Worm (Caenorhabditis elegans) whole organism, early embryonic: Measurements from ENCODE around the gene F53A9.9.

Source experiments
- B0310.2 ChIP-seq: sonication (generic microtip); optimal IDR thresholded peaks from 2 replicates; lab custom pipeline; 2016; ENCODE audit warnings: mild to moderate bottlenecking, missing genetic modification characterization, missing compliant biosample characterization
- F13C5.2 ChIP-seq: sonication (generic microtip); optimal IDR thresholded peaks from 2 replicates; lab custom pipeline; 2017; ENCODE audit warnings: mild to moderate bottlenecking, missing genetic modification characterization, inconsistent platforms, missing compliant biosample characterization
- aly-1 ChIP-seq: sonication (generic microtip); optimal IDR thresholded peaks from 2 replicates; lab custom pipeline; 2016; ENCODE audit warnings: missing genetic modification characterization, missing compliant biosample characterization
- ama-1 ChIP-seq: fragments of 150-350 bp; optimal IDR thresholded peaks from 2 replicates; lab custom pipeline; 2014
- flt-1 ChIP-seq: fragments of 200-800 bp; sonication (Bioruptor generic); IDR thresholded peaks from 2 replicates; pipeline ENCODE4 v1.3.6; 2022; ENCODE audit warnings: missing genetic modification characterization, missing compliant biosample characterization
- hmbx-1 ChIP-seq: sonication (generic microtip); optimal IDR thresholded peaks from 2 replicates; lab custom pipeline; 2016; ENCODE audit warnings: mild to moderate bottlenecking, missing genetic modification characterization, missing compliant biosample characterization
- hmg-4 ChIP-seq: fragments of 200-800 bp; sonication (Bioruptor generic); optimal IDR thresholded peaks from 2 replicates; lab custom pipeline; 2018; ENCODE audit warnings: mild to moderate bottlenecking, missing genetic modification characterization, missing compliant biosample characterization
- pes-1 ChIP-seq: fragments of 200-800 bp; sonication (Bioruptor generic); IDR thresholded peaks from 2 replicates; pipeline ENCODE4 v1.3.6; 2022; ENCODE audit warnings: missing genetic modification reagents, missing genetic modification characterization, missing compliant biosample characterization
- scrt-1 ChIP-seq: fragments of 200-800 bp; sonication (Bioruptor generic); IDR thresholded peaks from 2 replicates; pipeline ENCODE4 v1.3.6; 2022; ENCODE audit warnings: missing genetic modification characterization, missing compliant biosample characterization
- tra-4 ChIP-seq: sonication (generic microtip); optimal IDR thresholded peaks from 2 replicates; lab custom pipeline; 2017; ENCODE audit warnings: missing genetic modification characterization, missing compliant biosample characterization

ce11 chrX:8755987-8756386 is 35.4 kb upstream of the F53A9.9 start:
- TF ChIP-seq ama-1 (lab: Kevin White, UChicago) (no peak), pes-1 (GFP tag; lab: Robert Waterston, UW) (no peak), F13C5.2 (tag; lab: Kevin White, UChicago) (no peak), flt-1 (no peak), tra-4 (tag; lab: Kevin White, UChicago) (no peak), hmbx-1 (tag; lab: Kevin White, UChicago) (no peak), B0310.2 (tag; lab: Kevin White, UChicago) (no peak), hmg-4 (GFP tag; lab: Kevin White, UChicago) (no peak), scrt-1 (GFP tag; lab: Robert Waterston, UW) (no peak), aly-1 (tag; lab: Kevin White, UChicago) (no peak)
